Worm (Caenorhabditis elegans): ENCODE data around the gene syx-6.

ce11 chrX:3119606-3120005, 44.7 kb upstream of the syx-6 start:
- TF ChIP-seq ref-1 (GFP tag; conservative IDR thresholded peaks at IDR 0.05) (no peak), flt-1 (GFP tag; IDR thresholded peaks at IDR 0.05) (no peak), klf-2 (GFP tag; conservative IDR thresholded peaks at IDR 0.05) (no peak), tab-1 (GFP tag; IDR thresholded peaks at IDR 0.05) (no peak), T22C8.4 (GFP tag; IDR thresholded peaks at IDR 0.05) (no peak)
